Fruit fly (Drosophila melanogaster) whole organism, embryonic: Measurements from ENCODE around the gene Nlg2.

ENCODE experiments used
- Bgb ChIP-seq: fragments of 200-800 bp; sonication (Bioruptor generic); IDR thresholded peaks from 2 replicates; pipeline ENCODE4 v1.3.6; 2022; ENCODE audit warnings: missing biosample characterization, missing genetic modification characterization; ENCODE audit not compliant: partially characterized antibody
- CG11093 ChIP-seq: fragments of 200-800 bp; sonication (Bioruptor generic); IDR thresholded peaks from 3 replicates; pipeline ENCODE4 v1.3.6; 2022; ENCODE audit warnings: missing biosample characterization, missing genetic modification characterization
- CG11398 ChIP-seq: fragments of 200-800 bp; sonication (Bioruptor generic); optimal IDR thresholded peaks from 2 replicates; lab custom pipeline; 2016; ENCODE audit warnings: missing biosample characterization, missing genetic modification characterization
- CG11456 ChIP-seq: fragments of 200-800 bp; sonication (Bioruptor generic); IDR thresholded peaks from 3 replicates; pipeline ENCODE4 v1.3.6; 2022; ENCODE audit warnings: missing biosample characterization, missing genetic modification characterization
- CG12071 ChIP-seq: fragments of 200-800 bp; sonication (Bioruptor generic); optimal IDR thresholded peaks from 3 replicates; lab custom pipeline; 2018; ENCODE audit warnings: missing biosample characterization, mild to moderate bottlenecking, missing genetic modification characterization
- CG12659 ChIP-seq: fragments of 200-800 bp; sonication (Bioruptor generic); optimal IDR thresholded peaks from 3 replicates; lab custom pipeline; 2017; ENCODE audit warnings: mild to moderate bottlenecking, missing biosample characterization, missing genetic modification reagents, missing genetic modification characterization
- CG13424 ChIP-seq: fragments of 200-800 bp; sonication (Bioruptor generic); optimal IDR thresholded peaks from 2 replicates; lab custom pipeline; 2019; ENCODE audit warnings: missing biosample characterization, mild to moderate bottlenecking, missing genetic modification characterization, moderate library complexity
- CG14860 ChIP-seq: fragments of 200-800 bp; sonication (Bioruptor generic); IDR thresholded peaks from 3 replicates; pipeline ENCODE4 v1.3.6; 2022; ENCODE audit warnings: missing biosample characterization, missing genetic modification characterization; ENCODE audit not compliant: partially characterized antibody
- CG16813 ChIP-seq: fragments of 200-800 bp; sonication (Bioruptor generic); IDR thresholded peaks from 3 replicates; pipeline ENCODE4 v1.3.6; 2022; ENCODE audit warnings: missing biosample characterization, missing genetic modification characterization; ENCODE audit not compliant: partially characterized antibody
- CG1792 ChIP-seq: fragments of 200-800 bp; sonication (Bioruptor generic); optimal IDR thresholded peaks from 2 replicates; lab custom pipeline; 2016; ENCODE audit warnings: missing biosample characterization, missing genetic modification characterization
- CG2120 ChIP-seq: fragments of 200-800 bp; sonication (Bioruptor generic); optimal IDR thresholded peaks from 3 replicates; lab custom pipeline; 2016; ENCODE audit warnings: missing biosample characterization, missing genetic modification characterization
- CG31388 ChIP-seq: fragments of 200-800 bp; sonication (Bioruptor generic); optimal IDR thresholded peaks from 2 replicates; lab custom pipeline; 2016; ENCODE audit warnings: missing biosample characterization, missing genetic modification characterization
- CG3847 ChIP-seq: fragments of 200-800 bp; sonication (Bioruptor generic); IDR thresholded peaks from 2 replicates; pipeline ENCODE4 v1.3.6; 2022; ENCODE audit warnings: missing biosample characterization, missing genetic modification characterization
- CG43689 ChIP-seq: fragments of 200-800 bp; sonication (Bioruptor generic); IDR thresholded peaks from 2 replicates; pipeline ENCODE4 v1.3.6; 2022; ENCODE audit warnings: missing biosample characterization, missing genetic modification characterization
- CG4617 ChIP-seq: fragments of 200-800 bp; sonication (Bioruptor generic); optimal IDR thresholded peaks from 3 replicates; lab custom pipeline; 2016; ENCODE audit warnings: missing biosample characterization, missing genetic modification characterization, borderline replicate concordance
- CG5953 ChIP-seq: fragments of 200-800 bp; sonication (Bioruptor generic); IDR thresholded peaks from 2 replicates; pipeline ENCODE4 v1.3.6; 2022; ENCODE audit warnings: missing biosample characterization, missing genetic modification characterization
- CG7556 ChIP-seq: fragments of 200-800 bp; sonication (Bioruptor generic); optimal IDR thresholded peaks from 2 replicates; lab custom pipeline; 2017; ENCODE audit warnings: missing biosample characterization, mild to moderate bottlenecking, missing genetic modification characterization
- CG7745 ChIP-seq: fragments of 200-800 bp; sonication (Bioruptor generic); optimal IDR thresholded peaks from 2 replicates; lab custom pipeline; 2018; ENCODE audit warnings: missing biosample characterization, mild to moderate bottlenecking, missing genetic modification characterization, moderate library complexity
- CG9215 ChIP-seq: fragments of 200-800 bp; sonication (Bioruptor generic); IDR thresholded peaks from 2 replicates; pipeline ENCODE4 v1.3.6; 2022; ENCODE audit warnings: missing biosample characterization, missing genetic modification characterization
- CG9609 ChIP-seq: fragments of 200-800 bp; sonication (Bioruptor generic); optimal IDR thresholded peaks from 3 replicates; lab custom pipeline; 2016; ENCODE audit warnings: missing biosample characterization, missing genetic modification characterization
- CG9932 ChIP-seq: fragments of 200-800 bp; sonication (Bioruptor generic); IDR thresholded peaks from 2 replicates; pipeline ENCODE4 v1.3.6; 2022; ENCODE audit warnings: missing biosample characterization, missing genetic modification characterization
- D ChIP-seq, 2 experiments: fragments of 200-800 bp in 1 of 2; fragments of >200 bp in 1 of 2; sonication (Bioruptor generic) in 1 of 2; optimal IDR thresholded peaks; 2 replicates in 1 of 2; 3 replicates in 1 of 2; lab custom pipeline; 2017; ENCODE audit warnings: mild to moderate bottlenecking in 1 of 2, missing biosample characterization in 1 of 2, missing genetic modification characterization in 1 of 2, missing genetic modification reagents in 1 of 2
- Drgx ChIP-seq: fragments of 200-800 bp; sonication (Bioruptor generic); IDR thresholded peaks from 2 replicates; pipeline ENCODE4 v1.3.6; 2022; ENCODE audit warnings: missing biosample characterization, missing genetic modification characterization
- Ets65A ChIP-seq: fragments of 200-800 bp; sonication (Bioruptor generic); peaks from one replicate; lab custom pipeline; 2016; ENCODE audit warnings: missing biosample characterization, missing genetic modification characterization
- Hmr ChIP-seq: fragments of 200-800 bp; sonication (Bioruptor generic); optimal IDR thresholded peaks from 3 replicates; lab custom pipeline; 2017; ENCODE audit warnings: mild to moderate bottlenecking, missing biosample characterization, missing genetic modification reagents, missing genetic modification characterization
- Hr51 ChIP-seq, 2 experiments: fragments of 200-800 bp; sonication (Bioruptor generic); optimal IDR thresholded peaks; 2 replicates in 1 of 2; 3 replicates in 1 of 2; lab custom pipeline; 2016 to 2018; ENCODE audit warnings: missing biosample characterization in 2 of 2, missing genetic modification characterization in 2 of 2, mild to moderate bottlenecking in 1 of 2, moderate library complexity in 1 of 2
- NC2α ChIP-seq: fragments of 200-800 bp; sonication (Bioruptor generic); optimal IDR thresholded peaks from 2 replicates; lab custom pipeline; 2016; ENCODE audit warnings: missing biosample characterization, missing genetic modification characterization
- Oli ChIP-seq: fragments of 200-800 bp; sonication (Bioruptor generic); optimal IDR thresholded peaks from 2 replicates; lab custom pipeline; 2018; ENCODE audit warnings: missing biosample characterization, mild to moderate bottlenecking, missing genetic modification characterization, moderate library complexity
- Scr ChIP-seq: fragments of 200-800 bp; sonication (Bioruptor generic); IDR thresholded peaks from 2 replicates; pipeline ENCODE4 v1.3.6; 2022; ENCODE audit warnings: missing biosample characterization, missing genetic modification characterization; ENCODE audit not compliant: partially characterized antibody
- Six4 ChIP-seq: fragments of 200-800 bp; sonication (Bioruptor generic); optimal IDR thresholded peaks from 2 replicates; lab custom pipeline; 2016; ENCODE audit warnings: missing biosample characterization, missing genetic modification characterization
- Spps ChIP-seq: fragments of 200-800 bp; sonication (Bioruptor generic); optimal IDR thresholded peaks from 2 replicates; lab custom pipeline; 2018; ENCODE audit warnings: missing biosample characterization, mild to moderate bottlenecking, missing genetic modification characterization
- Xbp1 ChIP-seq: fragments of 200-800 bp; sonication (Bioruptor generic); optimal IDR thresholded peaks from 3 replicates; lab custom pipeline; 2016; ENCODE audit warnings: missing biosample characterization, mild to moderate bottlenecking, missing genetic modification characterization
- YL-1 ChIP-seq: fragments of 200-800 bp; sonication (Bioruptor generic); optimal IDR thresholded peaks from 3 replicates; lab custom pipeline; 2017; ENCODE audit warnings: missing biosample characterization, mild to moderate bottlenecking, missing genetic modification characterization
- ase ChIP-seq: fragments of 200-800 bp; sonication (Bioruptor generic); IDR thresholded peaks from 3 replicates; pipeline ENCODE4 v1.3.6; 2022; ENCODE audit warnings: missing biosample characterization, missing genetic modification characterization
- bab2 ChIP-seq: fragments of 200-800 bp; sonication (Bioruptor generic); optimal IDR thresholded peaks from 2 replicates; lab custom pipeline; 2016; ENCODE audit warnings: missing biosample characterization, missing genetic modification characterization
- cato ChIP-seq: fragments of 200-800 bp; sonication (Bioruptor generic); optimal IDR thresholded peaks from 2 replicates; lab custom pipeline; 2016; ENCODE audit warnings: missing biosample characterization, missing genetic modification characterization, borderline replicate concordance
- dimm ChIP-seq: fragments of 200-800 bp; sonication (Bioruptor generic); IDR thresholded peaks from 2 replicates; pipeline ENCODE4 v1.3.6; 2022; ENCODE audit warnings: missing biosample characterization, missing genetic modification characterization
- ems ChIP-seq: fragments of 200-800 bp; sonication (Bioruptor generic); optimal IDR thresholded peaks from 3 replicates; lab custom pipeline; 2016; ENCODE audit warnings: missing biosample characterization, missing genetic modification characterization
- gem ChIP-seq: fragments of 200-800 bp; sonication (Bioruptor generic); optimal IDR thresholded peaks from 2 replicates; lab custom pipeline; 2019; ENCODE audit warnings: missing biosample characterization, mild to moderate bottlenecking, missing genetic modification characterization, moderate library complexity
- jumu ChIP-seq: fragments of 200-800 bp; sonication (Bioruptor generic); optimal IDR thresholded peaks from 3 replicates; lab custom pipeline; 2016; ENCODE audit warnings: missing biosample characterization, missing genetic modification characterization
- lbe ChIP-seq: fragments of 200-800 bp; sonication (Bioruptor generic); optimal IDR thresholded peaks from 2 replicates; lab custom pipeline; 2016; ENCODE audit warnings: missing biosample characterization, mild to moderate bottlenecking, missing genetic modification characterization
- pan ChIP-seq, 4 experiments: fragments of >200 bp in 3 of 4; fragments of 200-800 bp in 1 of 4; sonication (Bioruptor generic) in 1 of 4; optimal IDR thresholded peaks in 3 of 4; IDR thresholded peaks in 1 of 4; 2 replicates each; pipeline versions ENCODE4 v1.3.6 to Lab custom; 2017 to 2022; ENCODE audit warnings: missing biosample characterization in 2 of 4, missing genetic modification characterization in 2 of 4, mixed read lengths in 1 of 4
- prd ChIP-seq, 3 experiments: fragments of >200 bp in 2 of 3; fragments of 200-800 bp in 1 of 3; sonication (Bioruptor generic) in 1 of 3; optimal IDR thresholded peaks in 2 of 3; IDR thresholded peaks in 1 of 3; 2 replicates in 2 of 3; 3 replicates in 1 of 3; pipeline versions ENCODE4 v1.3.6 to Lab custom; 2017 to 2022; ENCODE audit warnings: missing biosample characterization in 1 of 3, missing genetic modification characterization in 1 of 3
- psq ChIP-seq: fragments of 200-800 bp; sonication (Bioruptor generic); optimal IDR thresholded peaks from 2 replicates; lab custom pipeline; 2017; ENCODE audit warnings: missing biosample characterization, missing genetic modification characterization
- salm ChIP-seq: fragments of 200-800 bp; sonication (Bioruptor generic); optimal IDR thresholded peaks from 2 replicates; lab custom pipeline; 2018; ENCODE audit warnings: missing biosample characterization, mild to moderate bottlenecking, missing genetic modification characterization
- shn ChIP-seq: fragments of 200-800 bp; sonication (Bioruptor generic); optimal IDR thresholded peaks from 3 replicates; lab custom pipeline; 2016; ENCODE audit warnings: missing biosample characterization, missing genetic modification characterization
- tup ChIP-seq: fragments of 200-800 bp; sonication (Bioruptor generic); optimal IDR thresholded peaks from 2 replicates; lab custom pipeline; 2016; ENCODE audit warnings: missing biosample characterization, mild to moderate bottlenecking, missing genetic modification characterization, moderate library complexity
- wek ChIP-seq: fragments of 200-800 bp; sonication (Bioruptor generic); optimal IDR thresholded peaks from 3 replicates; lab custom pipeline; 2018; ENCODE audit warnings: missing biosample characterization, mild to moderate bottlenecking, missing genetic modification characterization, moderate library complexity

Nlg2 gene

DNA sequence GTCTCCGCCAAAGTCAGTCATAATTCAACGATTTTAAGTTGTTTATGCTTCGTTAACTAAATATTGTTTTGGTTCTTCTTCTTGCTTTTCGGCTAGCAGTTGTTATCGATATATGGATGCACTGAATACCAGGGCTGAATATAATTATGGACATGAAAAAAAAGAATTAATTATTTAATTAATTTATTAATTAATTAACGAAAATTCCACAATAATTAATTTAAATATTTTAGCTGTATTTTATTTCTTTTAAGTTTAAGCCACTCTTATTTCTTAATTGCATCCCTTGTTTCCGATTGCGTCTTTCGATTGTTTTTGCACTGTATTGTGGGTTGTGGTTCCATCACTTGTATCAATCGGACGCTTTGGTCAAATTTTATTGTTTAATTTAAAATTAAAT, 75.4 kb downstream of the Nlg2 start, which contains the start of the genes Gas41 and SA1 (continued):
- TF ChIP-seq lbe = peak; percentile 82
- no peak for TF ChIP-seq CG12071 (GFP tag; lab: Kevin White, UChicago)
- peak; percentile 86 for TF ChIP-seq Drgx (GFP tag; lab: Robert Waterston, UW)
- TF ChIP-seq CG14860 (GFP tag; lab: Robert Waterston, UW) = peak; percentile 44; the same call in 1 of the 3 replicates
- no peak for TF ChIP-seq CG3847 (GFP tag; lab: Robert Waterston, UW)
- peak; percentile 70 for TF ChIP-seq jumu (GFP tag; lab: Kevin White, UChicago)
- TF ChIP-seq cato (GFP tag; lab: Kevin White, UChicago) = peak; percentile 85
- peak; percentile 82 for TF ChIP-seq CG11093
- peak; percentile 69 for TF ChIP-seq YL-1 (GFP tag; lab: Kevin White, UChicago)
- no peak for TF ChIP-seq Hr51 (GFP tag; optimal IDR thresholded peaks at IDR 0.05; lab: Kevin White, UChicago)
- peak; percentile 87 for TF ChIP-seq Spps (tag; lab: Kevin White, UChicago)
- no peak for TF ChIP-seq CG1792 (GFP tag; lab: Kevin White, UChicago)
- peak; percentile 76 for TF ChIP-seq CG16813
- TF ChIP-seq tup (GFP tag; lab: Kevin White, UChicago) = no peak
- TF ChIP-seq CG9215 (GFP tag; lab: Robert Waterston, UW) = peak; percentile 89
- TF ChIP-seq Bgb (GFP tag; lab: Robert Waterston, UW) = peak; percentile 69
- no peak for TF ChIP-seq CG11398 (GFP tag; lab: Kevin White, UChicago)
- peak; percentile 81; the same call in 2 of the 3 replicates for TF ChIP-seq ase
- TF ChIP-seq ems (GFP tag; lab: Kevin White, UChicago) = no peak
- peak; percentile 73 for TF ChIP-seq Scr
- peak; percentile 92 for TF ChIP-seq Hmr (GFP tag; lab: Kevin White, UChicago)
- no peak for TF ChIP-seq pan (optimal IDR thresholded peaks at IDR 0.05; lab: Kevin White, UChicago)
- TF ChIP-seq pan (GFP tag; optimal IDR thresholded peaks at IDR 0.05 in 1 of 2, IDR thresholded peaks at IDR 0.05 in 1 of 2) = peak in 1 of 2 experiments; percentile 92
- TF ChIP-seq Ets65A = peak; percentile 63
- TF ChIP-seq psq (GFP tag; lab: Kevin White, UChicago) = peak; percentile 12
- peak; percentile 47 for TF ChIP-seq CG9609 (GFP tag; lab: Kevin White, UChicago)
- peak; percentile 7; the same call in 1 of the 2 replicates for TF ChIP-seq dimm (GFP tag; lab: Robert Waterston, UW)
- TF ChIP-seq wek (GFP tag; lab: Kevin White, UChicago) = no peak
- TF ChIP-seq Oli (tag; lab: Kevin White, UChicago) = peak; percentile 71
- TF ChIP-seq Six4 (GFP tag; lab: Kevin White, UChicago) = peak; percentile 70
- TF ChIP-seq D (optimal IDR thresholded peaks at IDR 0.05; lab: Kevin White, UChicago) = no peak
- peak; percentile 38 for TF ChIP-seq D (GFP tag; optimal IDR thresholded peaks at IDR 0.05; lab: Kevin White, UChicago)
- TF ChIP-seq prd (optimal IDR thresholded peaks at IDR 0.05; lab: Kevin White, UChicago) = no peak
- peak; percentile 96 for TF ChIP-seq prd (GFP tag; IDR thresholded peaks at IDR 0.05; lab: Robert Waterston, UW)
- peak; percentile 95 for TF ChIP-seq CG9932 (GFP tag; lab: Robert Waterston, UW)
- peak; percentile 56; the same call in 1 of the 2 replicates for TF ChIP-seq CG43689 (GFP tag; lab: Robert Waterston, UW)
- no peak for TF ChIP-seq NC2α (GFP tag; lab: Kevin White, UChicago)
- no peak for TF ChIP-seq bab2
- TF ChIP-seq CG11456 (GFP tag; lab: Robert Waterston, UW) = no peak
- TF ChIP-seq Xbp1 = no peak
- TF ChIP-seq CG4617 (GFP tag; lab: Kevin White, UChicago) = peak; percentile 92
- TF ChIP-seq CG13424 (tag; lab: Kevin White, UChicago) = peak; percentile 96
- peak; percentile 90 for TF ChIP-seq CG2120 (GFP tag; lab: Kevin White, UChicago)
- TF ChIP-seq CG12659 (GFP tag; lab: Kevin White, UChicago) = peak; percentile 90
- TF ChIP-seq salm (tag; lab: Kevin White, UChicago) = peak; percentile 56
- TF ChIP-seq CG5953 (GFP tag; lab: Robert Waterston, UW) = no peak
- TF ChIP-seq CG31388 (GFP tag; lab: Kevin White, UChicago) = no peak
- peak; percentile 78 for TF ChIP-seq CG7556
- TF ChIP-seq gem = peak; percentile 97
- TF ChIP-seq shn (GFP tag; lab: Kevin White, UChicago) = peak; percentile 24
- TF ChIP-seq CG7745 (tag; lab: Kevin White, UChicago) = peak; percentile 74
